Worm (Caenorhabditis elegans): ENCODE data around the gene T01G6.10.

Gene T01G6.10

DNA sequence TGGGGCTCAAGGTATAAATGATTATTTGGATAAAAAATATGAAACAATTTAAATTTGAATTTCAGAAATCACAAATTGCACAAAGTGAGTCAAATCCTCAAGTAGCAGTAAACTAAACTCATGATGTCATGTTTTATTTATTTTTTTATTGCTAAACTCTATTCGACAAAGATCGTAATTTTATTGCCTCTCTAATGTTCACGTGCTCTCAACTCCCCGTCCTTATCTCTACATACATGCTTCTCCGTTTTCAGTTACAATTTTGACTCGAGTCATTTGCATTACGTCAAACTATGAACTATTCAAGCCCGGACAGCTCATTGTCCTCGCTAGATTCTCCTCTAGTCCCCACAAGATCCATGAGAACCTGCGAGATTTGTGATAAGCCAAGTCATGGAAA lies 28.5 kb downstream of the T01G6.10 start, which contains the start of gene nhr-99:
nhr-99 (plus strand) TSS at position 263 of the 400 bp plus-strand sequence.
- TF ChIP-seq sma-9 (GFP tag; optimal IDR thresholded peaks at IDR 0.05) (peak; percentile 43), sma-9 (tag; optimal IDR thresholded peaks at IDR 0.05) (no peak), fos-1 (tag; optimal IDR thresholded peaks at IDR 0.05) (peak; percentile 79), crh-2 (tag; optimal IDR thresholded peaks at IDR 0.05) (peak; percentile 26), lin-39 (tag; optimal IDR thresholded peaks at IDR 0.05) (no peak), nhr-23 (tag; optimal IDR thresholded peaks at IDR 0.05) (no peak)

DNA sequence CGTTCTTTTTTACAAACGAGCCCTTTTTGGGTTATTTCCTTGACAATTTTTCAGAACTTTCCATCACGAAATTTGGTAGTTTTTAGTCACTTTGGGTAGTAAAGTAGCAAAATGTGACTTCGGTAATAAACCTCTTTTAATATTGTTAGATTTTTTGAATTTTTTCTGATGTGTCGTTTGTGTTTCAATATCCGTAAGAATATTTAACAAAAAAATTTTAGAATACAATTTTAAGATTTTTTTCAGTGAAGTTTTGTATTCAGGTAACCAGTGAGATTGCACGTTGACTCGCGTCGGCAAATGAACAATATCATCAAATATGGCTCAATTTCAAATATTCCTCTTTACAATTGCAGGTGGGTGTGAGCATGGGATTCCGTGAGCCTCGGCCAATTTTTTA lies 30.4 kb downstream of the T01G6.10 start, which contains the start of gene srt-31:
srt-31 (plus strand) TSS at position 301 of the 400 bp plus-strand sequence.
- TF ChIP-seq ceh-16 (tag; optimal IDR thresholded peaks at IDR 0.05) (no peak), mdl-1 (tag; optimal IDR thresholded peaks at IDR 0.05) (no peak)

- TF ChIP-seq R02D3.7 (tag; optimal IDR thresholded peaks at IDR 0.05): no peak
- no peak for TF ChIP-seq lin-13 (GFP tag; optimal IDR thresholded peaks at IDR 0.05)
These were observed 34.6 kb downstream of the T01G6.10 start, which contains the start of gene srbc-57 for ce11 chrV:468460-468859. Gene srbc-57 (minus strand): TSS chrV:468560.

ce11 chrV:467507-467906 lies 35.5 kb downstream of the T01G6.10 start:
- no peak for TF ChIP-seq elt-1 (tag; optimal IDR thresholded peaks at IDR 0.05)
- no peak for TF ChIP-seq nhr-77 (tag; optimal IDR thresholded peaks at IDR 0.05)
- no peak for TF ChIP-seq R02D3.7 (tag; optimal IDR thresholded peaks at IDR 0.05)
- no peak for TF ChIP-seq ztf-4 (tag; optimal IDR thresholded peaks at IDR 0.05)
- no peak for TF ChIP-seq unc-39 (tag; optimal IDR thresholded peaks at IDR 0.05)
- TF ChIP-seq ztf-11 (tag; optimal IDR thresholded peaks at IDR 0.05): no peak
- no peak for TF ChIP-seq ceh-82 (tag; optimal IDR thresholded peaks at IDR 0.05)
- no peak for TF ChIP-seq lin-11 (tag; optimal IDR thresholded peaks at IDR 0.05)
- TF ChIP-seq mbf-1 (tag; optimal IDR thresholded peaks at IDR 0.05): no peak

DNA sequence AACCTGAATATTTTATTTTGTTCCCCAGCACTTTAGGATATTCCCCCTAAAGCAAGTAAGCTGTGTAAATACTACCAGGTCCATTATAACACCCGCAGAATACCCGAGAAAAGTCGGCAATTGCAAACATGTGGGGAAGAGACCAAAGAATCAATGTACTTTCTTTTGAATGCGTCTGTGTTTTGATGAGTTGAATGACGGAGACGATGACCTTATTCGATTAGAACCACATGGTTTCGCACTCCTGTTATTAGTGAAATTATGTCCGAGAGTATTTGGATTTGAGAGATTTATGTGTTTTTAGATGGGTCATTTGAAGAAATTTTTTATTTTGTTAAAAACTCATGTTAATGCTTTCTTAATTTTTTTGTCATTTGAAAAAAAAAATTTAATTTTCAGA lies 37.7 kb downstream of the T01G6.10 start:
- TF ChIP-seq sma-9 (GFP tag; optimal IDR thresholded peaks at IDR 0.05) (peak; percentile 25), sma-9 (tag; optimal IDR thresholded peaks at IDR 0.05) (no peak), lsy-2 (tag; optimal IDR thresholded peaks at IDR 0.05) (no peak), blmp-1 (tag; optimal IDR thresholded peaks at IDR 0.05; ENCODE audit: insufficient read depth) (peak; percentile 33)

DNA sequence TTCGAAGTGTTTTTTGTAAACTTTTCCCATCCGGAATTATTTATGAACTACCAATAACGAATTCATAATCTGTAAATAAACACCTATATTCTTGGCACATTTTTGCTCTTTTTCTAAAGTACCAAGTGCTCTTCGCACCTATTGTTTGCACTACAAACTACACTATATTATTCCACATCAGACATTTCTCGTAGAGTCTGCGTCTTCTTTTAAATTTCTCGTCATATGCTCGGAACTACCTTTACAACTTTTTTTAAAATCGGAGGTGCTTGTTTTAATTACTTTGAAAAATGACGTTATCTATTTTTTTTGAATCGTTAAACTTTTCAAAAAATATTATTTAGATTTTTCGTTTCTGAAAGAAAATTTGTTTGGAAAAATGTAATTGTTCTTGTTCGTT lies 38.2 kb downstream of the T01G6.10 start, which contains the start of gene nhr-201:
nhr-201 (plus strand) TSS at position 29 of the 400 bp plus-strand sequence.
- peak; percentile 44 for TF ChIP-seq sma-9 (GFP tag; optimal IDR thresholded peaks at IDR 0.05)
- no peak for TF ChIP-seq sma-9 (tag; optimal IDR thresholded peaks at IDR 0.05)
- TF ChIP-seq unc-55 (GFP tag; optimal IDR thresholded peaks at IDR 0.05): no peak
- no peak for TF ChIP-seq ceh-16 (tag; optimal IDR thresholded peaks at IDR 0.05)
- TF ChIP-seq crh-2 (tag; optimal IDR thresholded peaks at IDR 0.05): peak; percentile 49
- TF ChIP-seq elt-3 (tag; optimal IDR thresholded peaks at IDR 0.05): no peak
- TF ChIP-seq aly-2 (tag; optimal IDR thresholded peaks at IDR 0.05): no peak

- no peak for TF ChIP-seq unc-55 (GFP tag; optimal IDR thresholded peaks at IDR 0.05)
- TF ChIP-seq skn-1 (tag; optimal IDR thresholded peaks at IDR 0.05): no peak
- no peak for TF ChIP-seq nhr-23 (tag; optimal IDR thresholded peaks at IDR 0.05)
- TF ChIP-seq ama-1 (optimal IDR thresholded peaks at IDR 0.05): no peak
- TF ChIP-seq gmeb-1 (tag; optimal IDR thresholded peaks at IDR 0.05): peak; percentile 12
- no peak for TF ChIP-seq mbf-1 (tag; optimal IDR thresholded peaks at IDR 0.05)
- peak; percentile 83 for TF ChIP-seq sma-9 (GFP tag; optimal IDR thresholded peaks at IDR 0.05)
- no peak for TF ChIP-seq sma-9 (tag; optimal IDR thresholded peaks at IDR 0.05)
- TF ChIP-seq nhr-12 (tag; optimal IDR thresholded peaks at IDR 0.05): no peak
- no peak for TF ChIP-seq peb-1 (tag; optimal IDR thresholded peaks at IDR 0.05)
- peak; percentile 65 for TF ChIP-seq crh-2 (tag; optimal IDR thresholded peaks at IDR 0.05)
- TF ChIP-seq zag-1 (tag; optimal IDR thresholded peaks at IDR 0.05): no peak
- TF ChIP-seq sem-4 (tag; optimal IDR thresholded peaks at IDR 0.05): no peak
- TF ChIP-seq lin-39 (tag; optimal IDR thresholded peaks at IDR 0.05): no peak
- no peak for TF ChIP-seq aly-2 (tag; optimal IDR thresholded peaks at IDR 0.05)
- TF ChIP-seq ceh-82 (tag; optimal IDR thresholded peaks at IDR 0.05): no peak
- no peak for TF ChIP-seq dmd-4 (tag; optimal IDR thresholded peaks at IDR 0.05)
- TF ChIP-seq nhr-21 (tag; optimal IDR thresholded peaks at IDR 0.05): no peak
- TF ChIP-seq elt-1 (tag; optimal IDR thresholded peaks at IDR 0.05): no peak
- no peak for TF ChIP-seq nhr-10 (tag; optimal IDR thresholded peaks at IDR 0.05)
- TF ChIP-seq mab-5 (tag; optimal IDR thresholded peaks at IDR 0.05): no peak
- TF ChIP-seq lin-13 (GFP tag; optimal IDR thresholded peaks at IDR 0.05): no peak
- no peak for TF ChIP-seq nhr-6 (tag; optimal IDR thresholded peaks at IDR 0.05)
- no peak for TF ChIP-seq ztf-11 (tag; optimal IDR thresholded peaks at IDR 0.05)
- no peak for TF ChIP-seq ztf-4 (tag; optimal IDR thresholded peaks at IDR 0.05)
- TF ChIP-seq ztf-1 (GFP tag; conservative IDR thresholded peaks at IDR 0.05): no peak
- TF ChIP-seq mdl-1 (tag; optimal IDR thresholded peaks at IDR 0.05): no peak
- no peak for TF ChIP-seq nhr-237 (tag; optimal IDR thresholded peaks at IDR 0.05)
- no peak for TF ChIP-seq egl-27 (tag; optimal IDR thresholded peaks at IDR 0.05)
- TF ChIP-seq unc-62 (GFP tag; optimal IDR thresholded peaks at IDR 0.05): no peak
- TF ChIP-seq unc-39 (tag; optimal IDR thresholded peaks at IDR 0.05): no peak
- TF ChIP-seq ZK546.5 (tag; optimal IDR thresholded peaks at IDR 0.05): no peak
- no peak for TF ChIP-seq ceh-16 (tag; optimal IDR thresholded peaks at IDR 0.05)
These were observed 40.8 kb downstream of the T01G6.10 start, which contains the start of gene nhr-202 for ce11 chrV:462263-462662. Gene nhr-202 (plus strand): TSS chrV:462588.

All from whole organism, L2 larva.